Worm (Caenorhabditis elegans) whole organism, L4/young adult: Measurements from ENCODE around the gene Y62E10A.24.

Experiments
- W03F9.2 ChIP-seq: fragments of 150-350 bp; optimal IDR thresholded peaks from 2 replicates; lab custom pipeline; 2014; ENCODE audit warnings: missing biosample characterization, missing genetic modification characterization
- dao-5 ChIP-seq: sonication (generic microtip); optimal IDR thresholded peaks from 2 replicates; lab custom pipeline; 2016; ENCODE audit warnings: missing genotype, missing genetic modification characterization, moderate library complexity, missing compliant biosample characterization
- him-1 ChIP-seq: sonication (generic microtip); optimal IDR thresholded peaks from 2 replicates; lab custom pipeline; 2016; ENCODE audit warnings: missing genotype, missing genetic modification reagents, missing genetic modification characterization, missing compliant biosample characterization

Gene Y62E10A.24

ce11 chrIV:13354044-13354443 is 16.5 kb upstream of the Y62E10A.24 start:
- TF ChIP-seq dao-5 (tag; lab: Kevin White, UChicago), result no peak
- no peak for TF ChIP-seq W03F9.2 (tag; lab: Kevin White, UChicago)
- no peak for TF ChIP-seq him-1

ce11 chrIV:13356005-13356404 is 14.5 kb upstream of the Y62E10A.24 start:
- no peak for TF ChIP-seq W03F9.2 (tag; lab: Kevin White, UChicago)
- no peak for TF ChIP-seq him-1
- no peak for TF ChIP-seq dao-5 (tag; lab: Kevin White, UChicago)

- TF ChIP-seq him-1 (no peak), dao-5 (tag; lab: Kevin White, UChicago) (no peak), W03F9.2 (tag; lab: Kevin White, UChicago) (no peak)
Observed at ce11 chrIV:13358488-13358887, 12.0 kb upstream of the Y62E10A.24 start, which contains the start of gene W02A2.8. TSS of gene W02A2.8 (minus strand) at chrIV:13358588.

- no peak for TF ChIP-seq him-1
- TF ChIP-seq dao-5 (tag; lab: Kevin White, UChicago), result no peak
- TF ChIP-seq W03F9.2 (tag; lab: Kevin White, UChicago), result no peak
Observed at ce11 chrIV:13360144-13360543, 10.4 kb upstream of the Y62E10A.24 start, which contains the start of gene Y62E10A.3. TSS of gene Y62E10A.3 (minus strand) at chrIV:13360244.

- TF ChIP-seq dao-5 (tag; lab: Kevin White, UChicago), result no peak
- TF ChIP-seq him-1, result no peak
- no peak for TF ChIP-seq W03F9.2 (tag; lab: Kevin White, UChicago)
Observed at ce11 chrIV:13364869-13365268, 5.6 kb upstream of the Y62E10A.24 start, which contains the start of gene srsx-25. TSS of gene srsx-25 (plus strand) at chrIV:13365169.

ce11 chrIV:13369120-13369842 is 1.2 kb upstream of the Y62E10A.24 start, which contains the start of gene agt-1:
TSS of gene agt-1 (minus strand) at chrIV:13369412.
- TF ChIP-seq him-1 (no peak), dao-5 (tag; lab: Kevin White, UChicago) (no peak), W03F9.2 (tag; lab: Kevin White, UChicago) (no peak)

- no peak for TF ChIP-seq W03F9.2 (tag; lab: Kevin White, UChicago)
- no peak for TF ChIP-seq dao-5 (tag; lab: Kevin White, UChicago)
- no peak for TF ChIP-seq him-1
Observed at ce11 chrIV:13371699-13372098, 1.2 kb downstream of the Y62E10A.24 start, which contains the start of gene Y62E10A.6. TSS of gene Y62E10A.6 (plus strand) at chrIV:13371999.

- TF ChIP-seq dao-5 (tag; lab: Kevin White, UChicago) (no peak), him-1 (no peak), W03F9.2 (tag; lab: Kevin White, UChicago) (no peak)
Observed at ce11 chrIV:13374918-13375317, 4.4 kb downstream of the Y62E10A.24 start.

- TF ChIP-seq him-1, result no peak
- TF ChIP-seq dao-5 (tag; lab: Kevin White, UChicago), result no peak
- TF ChIP-seq W03F9.2 (tag; lab: Kevin White, UChicago), result no peak
Observed at ce11 chrIV:13377716-13378115, 7.2 kb downstream of the Y62E10A.24 start, which contains the start of gene mau-8. TSS of gene mau-8 (plus strand) at chrIV:13378016.

- TF ChIP-seq him-1, result no peak
- no peak for TF ChIP-seq W03F9.2 (tag; lab: Kevin White, UChicago)
- no peak for TF ChIP-seq dao-5 (tag; lab: Kevin White, UChicago)
Observed at ce11 chrIV:13380506-13380905, 10.0 kb downstream of the Y62E10A.24 start.

- no peak for TF ChIP-seq W03F9.2 (tag; lab: Kevin White, UChicago)
- TF ChIP-seq dao-5 (tag; lab: Kevin White, UChicago), result no peak
- no peak for TF ChIP-seq him-1
Observed at ce11 chrIV:13381823-13382222, 11.3 kb downstream of the Y62E10A.24 start, which contains the start of gene emc-3. TSS of gene emc-3 (minus strand) at chrIV:13381923.

- no peak for TF ChIP-seq him-1
- no peak for TF ChIP-seq W03F9.2 (tag; lab: Kevin White, UChicago)
- TF ChIP-seq dao-5 (tag; lab: Kevin White, UChicago), result no peak
Observed at ce11 chrIV:13383763-13384436, 13.4 kb downstream of the Y62E10A.24 start, which contains the start of gene rab-19. TSS of gene rab-19 (minus strand) at chrIV:13384386.

ce11 chrIV:13386043-13386442 is 15.5 kb downstream of the Y62E10A.24 start, which contains the start of the genes Y62E10A.20, Y62E10A.23 and mdt-9:
TSS of gene Y62E10A.20 (minus strand) at chrIV:13386091.
TSS of gene Y62E10A.23 (plus strand) at chrIV:13386324.
TSS of gene mdt-9 (plus strand) at chrIV:13386380.
- TF ChIP-seq W03F9.2 (tag; lab: Kevin White, UChicago) (peak; percentile 85), dao-5 (tag; lab: Kevin White, UChicago) (no peak), him-1 (peak; percentile 22)
